Worm (Caenorhabditis elegans) whole organism, L2 larva: ENCODE measurements around the gene fbxa-69.

Experiments used
- C34F6.9 ChIP-seq: fragments of 150-350 bp; optimal IDR thresholded peaks from 2 replicates; lab custom pipeline; 2014; ENCODE audit warnings: missing biosample characterization, missing genetic modification characterization
- F13H6.1 ChIP-seq: sonication (generic microtip); optimal IDR thresholded peaks from 2 replicates; lab custom pipeline; 2016; ENCODE audit warnings: missing genetic modification characterization, missing compliant biosample characterization
- Y55F3AM.14 ChIP-seq: fragments of 200-800 bp; sonication (Bioruptor generic); optimal IDR thresholded peaks from 2 replicates; lab custom pipeline; 2018; ENCODE audit warnings: mild to moderate bottlenecking, missing genetic modification characterization, missing compliant biosample characterization
- ZK546.5 ChIP-seq: sonication (generic microtip); optimal IDR thresholded peaks from 2 replicates; lab custom pipeline; 2017; ENCODE audit warnings: missing biosample characterization, missing genetic modification characterization
- alr-1 ChIP-seq: fragments of 150-350 bp; optimal IDR thresholded peaks from 2 replicates; lab custom pipeline; 2014; ENCODE audit warnings: missing biosample characterization, missing genetic modification characterization
- ama-1 ChIP-seq: fragments of 150-350 bp; optimal IDR thresholded peaks from 2 replicates; lab custom pipeline; 2018; ENCODE audit warnings: inconsistent platforms
- ceh-16 ChIP-seq: fragments of 150-350 bp; optimal IDR thresholded peaks from 2 replicates; lab custom pipeline; 2014; ENCODE audit warnings: missing biosample characterization, missing genetic modification characterization
- ceh-82 ChIP-seq: fragments of 150-350 bp; optimal IDR thresholded peaks from 2 replicates; lab custom pipeline; 2014; ENCODE audit warnings: missing biosample characterization, missing genetic modification characterization
- dmd-4 ChIP-seq: sonication (generic microtip); optimal IDR thresholded peaks from 2 replicates; lab custom pipeline; 2017; ENCODE audit warnings: missing biosample characterization, missing genetic modification characterization
- egl-27 ChIP-seq: sonication (generic microtip); optimal IDR thresholded peaks from 3 replicates; lab custom pipeline; 2017; ENCODE audit warnings: missing biosample characterization, missing genetic modification reagents, missing genetic modification characterization
- elt-1 ChIP-seq: fragments of 150-350 bp; optimal IDR thresholded peaks from 2 replicates; lab custom pipeline; 2014; ENCODE audit warnings: missing biosample characterization, missing genetic modification characterization
- elt-3 ChIP-seq: sonication (generic microtip); optimal IDR thresholded peaks from 2 replicates; lab custom pipeline; 2017; ENCODE audit warnings: missing biosample characterization, missing genetic modification characterization
- fos-1 ChIP-seq: fragments of 150-350 bp; optimal IDR thresholded peaks from 2 replicates; lab custom pipeline; 2014; ENCODE audit warnings: missing biosample characterization, missing genetic modification characterization
- gmeb-1 ChIP-seq: fragments of 150-350 bp; optimal IDR thresholded peaks from 2 replicates; lab custom pipeline; 2014; ENCODE audit warnings: missing biosample characterization, missing genetic modification characterization
- lin-11 ChIP-seq: fragments of 150-350 bp; sonication (generic microtip); optimal IDR thresholded peaks from 2 replicates; lab custom pipeline; 2014; ENCODE audit warnings: missing biosample characterization, missing genetic modification characterization, inconsistent platforms, mixed read lengths
- lin-13 ChIP-seq: fragments of 150-350 bp; optimal IDR thresholded peaks from 2 replicates; lab custom pipeline; 2014; ENCODE audit warnings: missing biosample characterization, missing genetic modification reagents, missing genetic modification characterization
- lin-39 ChIP-seq: fragments of 150-350 bp; optimal IDR thresholded peaks from 2 replicates; lab custom pipeline; 2014; ENCODE audit warnings: missing biosample characterization, missing genetic modification reagents, missing genetic modification characterization
- lsy-2 ChIP-seq, 2 experiments: fragments of 150-350 bp in 1 of 2; sonication (generic microtip) in 1 of 2; optimal IDR thresholded peaks; 2 replicates each; lab custom pipeline; 2014 to 2017; ENCODE audit warnings: missing biosample characterization in 2 of 2, missing genetic modification characterization in 2 of 2
- mab-5 ChIP-seq: fragments of 150-350 bp; optimal IDR thresholded peaks from 2 replicates; lab custom pipeline; 2014; ENCODE audit warnings: missing biosample characterization, missing genetic modification characterization
- mbf-1 ChIP-seq: sonication (generic microtip); optimal IDR thresholded peaks from 2 replicates; lab custom pipeline; 2017; ENCODE audit warnings: missing biosample characterization, missing genetic modification characterization
- mdl-1 ChIP-seq, 2 experiments: fragments of 150-350 bp in 1 of 2; sonication (generic microtip) in 1 of 2; optimal IDR thresholded peaks; 2 replicates each; lab custom pipeline; 2017; ENCODE audit warnings: missing biosample characterization in 2 of 2, missing genetic modification characterization in 2 of 2
- nhr-10 ChIP-seq: sonication (generic microtip); optimal IDR thresholded peaks from 2 replicates; lab custom pipeline; 2017; ENCODE audit warnings: missing biosample characterization, missing genetic modification characterization
- nhr-12 ChIP-seq: fragments of 150-350 bp; optimal IDR thresholded peaks from 2 replicates; lab custom pipeline; 2014; ENCODE audit warnings: missing biosample characterization, missing genetic modification characterization
- nhr-21 ChIP-seq: fragments of 150-350 bp; optimal IDR thresholded peaks from 2 replicates; lab custom pipeline; 2014; ENCODE audit warnings: missing biosample characterization, missing genetic modification characterization
- nhr-237 ChIP-seq: fragments of 150-350 bp; optimal IDR thresholded peaks from 2 replicates; lab custom pipeline; 2014; ENCODE audit warnings: missing biosample characterization, missing genetic modification characterization
- nhr-25 ChIP-seq: fragments of 150-350 bp; sonication (generic microtip); optimal IDR thresholded peaks from 3 replicates; lab custom pipeline; 2014; ENCODE audit warnings: missing biosample characterization, missing genetic modification characterization
- nhr-6 ChIP-seq: fragments of 150-350 bp; optimal IDR thresholded peaks from 2 replicates; lab custom pipeline; 2014; ENCODE audit warnings: missing biosample characterization, missing genetic modification characterization
- nhr-77 ChIP-seq: fragments of 150-350 bp; optimal IDR thresholded peaks from 2 replicates; lab custom pipeline; 2014; ENCODE audit warnings: missing biosample characterization, missing genetic modification characterization
- peb-1 ChIP-seq: fragments of 150-350 bp; optimal IDR thresholded peaks from 2 replicates; lab custom pipeline; 2014; ENCODE audit warnings: missing biosample characterization, missing genetic modification characterization
- sem-4 ChIP-seq: fragments of 150-350 bp; optimal IDR thresholded peaks from 2 replicates; lab custom pipeline; 2014; ENCODE audit warnings: missing biosample characterization, missing genetic modification reagents, missing genetic modification characterization
- skn-1 ChIP-seq: sonication (generic microtip); optimal IDR thresholded peaks from 2 replicates; lab custom pipeline; 2017; ENCODE audit warnings: missing biosample characterization, missing genetic modification characterization
- sma-3 ChIP-seq: sonication (generic microtip); optimal IDR thresholded peaks from 2 replicates; lab custom pipeline; 2016; ENCODE audit warnings: missing genetic modification reagents, missing genetic modification characterization, missing compliant biosample characterization
- sma-9 ChIP-seq, 2 experiments: fragments of 150-350 bp in 1 of 2; sonication (generic microtip) in 1 of 2; optimal IDR thresholded peaks; 2 replicates each; lab custom pipeline; 2014 to 2016; ENCODE audit warnings: missing genetic modification characterization in 2 of 2, mild to moderate bottlenecking in 1 of 2, missing biosample characterization in 1 of 2, missing compliant biosample characterization in 1 of 2, missing genetic modification reagents in 1 of 2, moderate library complexity in 1 of 2
- snpc-4 ChIP-seq: fragments of 150-350 bp; optimal IDR thresholded peaks from 2 replicates; lab custom pipeline; 2014; ENCODE audit warnings: missing biosample characterization, missing genetic modification characterization
- unc-39 ChIP-seq: fragments of 150-350 bp; optimal IDR thresholded peaks from 2 replicates; lab custom pipeline; 2014; ENCODE audit warnings: missing biosample characterization, missing genetic modification characterization
- unc-62 ChIP-seq: fragments of 150-350 bp; optimal IDR thresholded peaks from 2 replicates; lab custom pipeline; 2014; ENCODE audit warnings: missing biosample characterization, missing genetic modification reagents, missing genetic modification characterization
- zag-1 ChIP-seq: fragments of 150-350 bp; optimal IDR thresholded peaks from 2 replicates; lab custom pipeline; 2014; ENCODE audit warnings: missing biosample characterization, missing genetic modification characterization
- ztf-1 ChIP-seq: fragments of 200-800 bp; sonication (Bioruptor generic); conservative IDR thresholded peaks from 2 replicates; pipeline ENCODE4 v1.3.6; 2022; ENCODE audit warnings: missing genetic modification characterization, missing compliant biosample characterization
- ztf-11 ChIP-seq: sonication (generic microtip); optimal IDR thresholded peaks from 2 replicates; lab custom pipeline; 2017; ENCODE audit warnings: missing biosample characterization, missing genetic modification characterization
- ztf-4 ChIP-seq: fragments of 150-350 bp; optimal IDR thresholded peaks from 2 replicates; lab custom pipeline; 2014; ENCODE audit warnings: missing biosample characterization, missing genetic modification characterization

fbxa-69 gene

ce11 chrV:15776651-15777050 is 39.1 kb downstream of the fbxa-69 start, which contains the start of gene nhr-283:
Gene nhr-283 (minus strand): TSS chrV:15776751.
- TF ChIP-seq mbf-1 (tag; lab: Kevin White, UChicago) = no peak
- TF ChIP-seq mdl-1 (tag; optimal IDR thresholded peaks at IDR 0.05; lab: Kevin White, UChicago) = no peak
- TF ChIP-seq lin-39 (tag; lab: Kevin White, UChicago) = no peak
- TF ChIP-seq dmd-4 (tag; lab: Kevin White, UChicago) = no peak
- no peak for TF ChIP-seq Y55F3AM.14 (GFP tag; lab: Kevin White, UChicago)
- no peak for TF ChIP-seq sem-4 (tag; lab: Kevin White, UChicago)
- TF ChIP-seq sma-3 = no peak
- no peak for TF ChIP-seq nhr-25
- TF ChIP-seq sma-9 (GFP tag; optimal IDR thresholded peaks at IDR 0.05; lab: Kevin White, UChicago) = no peak
- TF ChIP-seq sma-9 (tag; optimal IDR thresholded peaks at IDR 0.05; lab: Kevin White, UChicago) = no peak
- no peak for TF ChIP-seq lsy-2 (tag; optimal IDR thresholded peaks at IDR 0.05; lab: Kevin White, UChicago)
- no peak for TF ChIP-seq nhr-6 (tag; lab: Kevin White, UChicago)
- TF ChIP-seq peb-1 (tag; lab: Kevin White, UChicago) = no peak
- TF ChIP-seq unc-62 (GFP tag; lab: Kevin White, UChicago) = no peak

ce11 chrV:15773941-15774340 is 41.8 kb downstream of the fbxa-69 start:
- TF ChIP-seq skn-1 (tag; lab: Kevin White, UChicago) (no peak), nhr-77 (tag; lab: Kevin White, UChicago) (no peak), sma-9 (GFP tag; optimal IDR thresholded peaks at IDR 0.05; lab: Kevin White, UChicago) (peak; percentile 29), sma-9 (tag; optimal IDR thresholded peaks at IDR 0.05; lab: Kevin White, UChicago) (no peak), mdl-1 (tag; optimal IDR thresholded peaks at IDR 0.05; lab: Kevin White, UChicago) (peak in 1 of 2 experiments; percentile 1), lin-13 (GFP tag; lab: Kevin White, UChicago) (no peak)

DNA sequence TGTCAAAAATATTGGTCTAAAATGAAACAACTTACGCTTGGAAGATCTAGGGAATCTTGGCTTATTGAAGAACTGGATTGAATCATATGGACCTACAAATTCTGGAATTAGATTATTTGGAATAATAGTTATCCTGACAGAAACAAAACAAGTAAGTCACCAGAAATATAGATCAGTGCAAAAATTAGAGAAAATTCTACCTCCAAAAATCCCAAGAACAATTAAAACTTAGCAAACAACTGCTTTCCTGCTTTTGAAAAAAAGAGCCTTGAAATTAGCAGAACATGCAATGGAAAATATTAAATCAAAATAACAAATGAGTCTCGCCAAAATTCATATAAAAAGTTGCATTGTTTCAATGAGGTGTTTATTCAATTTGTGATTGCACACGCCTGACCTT is 42.6 kb downstream of the fbxa-69 start, which contains the start of gene nhr-60:
Gene nhr-60, minus strand, starts transcription at position 101 of the 400 bp plus-strand sequence.
- no peak for TF ChIP-seq elt-1 (tag; lab: Kevin White, UChicago)
- TF ChIP-seq elt-3 (tag; lab: Kevin White, UChicago) = no peak
- no peak for TF ChIP-seq ceh-82 (tag; lab: Kevin White, UChicago)
- no peak for TF ChIP-seq nhr-77 (tag; lab: Kevin White, UChicago)
- TF ChIP-seq alr-1 (tag; lab: Kevin White, UChicago) = no peak
- TF ChIP-seq dmd-4 (tag; lab: Kevin White, UChicago) = no peak

DNA sequence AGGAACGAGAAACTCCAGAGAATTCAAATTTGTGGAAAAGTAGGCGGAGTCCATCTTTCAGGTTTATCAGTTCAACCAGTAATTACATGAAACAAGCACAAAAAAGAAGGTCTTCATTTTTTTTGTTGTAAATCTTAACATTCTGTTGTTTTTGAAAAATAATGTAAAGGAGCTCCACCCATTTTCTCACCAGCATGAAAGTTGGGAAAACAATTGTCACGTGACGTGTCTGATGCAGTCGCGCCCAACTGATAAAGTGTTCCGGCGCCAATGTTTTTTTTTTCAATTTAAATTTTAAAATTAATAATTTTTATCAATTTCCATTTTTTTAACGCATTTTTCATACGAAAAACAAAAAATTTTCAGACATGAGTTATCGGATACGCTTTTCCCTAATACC is 46.7 kb downstream of the fbxa-69 start, which contains the start of gene F57A10.4:
Gene F57A10.4, plus strand, starts transcription at position 367 of the 400 bp plus-strand sequence.
- TF ChIP-seq mdl-1 (tag; optimal IDR thresholded peaks at IDR 0.05; lab: Kevin White, UChicago) (no peak), dmd-4 (tag; lab: Kevin White, UChicago) (no peak), elt-1 (tag; lab: Kevin White, UChicago) (no peak), sma-9 (GFP tag; optimal IDR thresholded peaks at IDR 0.05; lab: Kevin White, UChicago) (no peak), sma-9 (tag; optimal IDR thresholded peaks at IDR 0.05; lab: Kevin White, UChicago) (no peak), ztf-4 (tag; lab: Kevin White, UChicago) (no peak), nhr-25 (no peak), fos-1 (tag; lab: Kevin White, UChicago) (no peak), zag-1 (tag; lab: Kevin White, UChicago) (no peak), nhr-77 (tag; lab: Kevin White, UChicago) (no peak), F13H6.1 (tag; lab: Kevin White, UChicago) (no peak), nhr-10 (no peak), sma-3 (no peak), egl-27 (tag; lab: Kevin White, UChicago) (no peak), ZK546.5 (no peak), C34F6.9 (no peak)

DNA sequence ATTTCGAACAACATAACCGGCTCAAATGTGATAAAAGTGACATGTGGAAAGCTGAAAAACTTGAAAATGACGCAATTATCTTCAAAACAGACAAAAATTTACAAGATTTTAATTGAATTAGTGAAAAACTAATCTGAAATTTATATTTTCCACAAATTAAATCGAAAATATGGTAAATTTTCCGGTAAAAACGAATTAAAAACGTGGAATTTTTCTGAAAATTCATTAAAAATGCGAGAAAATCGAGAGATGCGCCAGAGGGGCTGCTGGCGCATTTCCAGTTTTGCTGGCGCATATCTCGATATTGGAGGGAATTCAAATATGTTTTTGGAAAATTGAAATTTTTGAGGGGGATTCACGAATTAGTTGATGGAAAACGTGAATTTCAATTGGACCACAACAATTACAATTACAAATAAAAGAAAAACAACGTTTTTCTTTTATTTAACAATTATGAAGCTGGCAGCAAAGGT is 49.6 kb downstream of the fbxa-69 start, which contains the start of the genes haf-3 and F57A10.2:
Gene haf-3, minus strand, starts transcription at position 51 of the 473 bp plus-strand sequence.
Gene F57A10.2, plus strand, starts transcription at position 454 of the 473 bp plus-strand sequence.
- TF ChIP-seq nhr-6 (tag; lab: Kevin White, UChicago) (peak; percentile 84), mdl-1 (tag; optimal IDR thresholded peaks at IDR 0.05; lab: Kevin White, UChicago) (peak in 1 of 2 experiments; percentile 19), ztf-11 (tag; lab: Kevin White, UChicago) (no peak), nhr-77 (tag; lab: Kevin White, UChicago) (peak; percentile 68), lin-11 (tag; lab: Kevin White, UChicago) (peak; percentile 64), dmd-4 (tag; lab: Kevin White, UChicago) (peak; percentile 41), ceh-16 (tag; lab: Kevin White, UChicago) (peak; percentile 60), elt-3 (tag; lab: Kevin White, UChicago) (no peak), lsy-2 (tag; optimal IDR thresholded peaks at IDR 0.05; lab: Kevin White, UChicago) (peak; percentile 92 to 96), ztf-4 (tag; lab: Kevin White, UChicago) (peak; percentile 84), ztf-1 (GFP tag; lab: Robert Waterston, UW) (no peak), egl-27 (tag; lab: Kevin White, UChicago) (peak; percentile 92), gmeb-1 (peak; percentile 99), ama-1 (lab: Kevin White, UChicago) (peak; percentile 60), C34F6.9 (peak; percentile 96), nhr-21 (tag; lab: Kevin White, UChicago) (peak; percentile 87), nhr-25 (peak; percentile 92), F13H6.1 (tag; lab: Kevin White, UChicago) (peak; percentile 91), ceh-82 (tag; lab: Kevin White, UChicago) (peak; percentile 78), nhr-12 (tag; lab: Kevin White, UChicago) (no peak), lin-13 (GFP tag; lab: Kevin White, UChicago) (peak; percentile 92), unc-62 (GFP tag; lab: Kevin White, UChicago) (peak; percentile 33), mab-5 (peak; percentile 90), nhr-237 (tag; lab: Kevin White, UChicago) (peak; percentile 80), fos-1 (tag; lab: Kevin White, UChicago) (peak; percentile 57), elt-1 (tag; lab: Kevin White, UChicago) (no peak), unc-39 (tag; lab: Kevin White, UChicago) (no peak), alr-1 (tag; lab: Kevin White, UChicago) (no peak), nhr-10 (peak; percentile 81), snpc-4 (peak; percentile 87)
